Fruit fly (Drosophila melanogaster) whole organism, pupa: Measurements from ENCODE around the gene CG32829.

Source experiments
- CG10348 ChIP-seq: fragments of 200-800 bp; sonication (Bioruptor generic); IDR thresholded peaks from 2 replicates; pipeline ENCODE4 v1.3.6; 2022; ENCODE audit warnings: missing biosample characterization, missing genetic modification characterization
- CG12605 ChIP-seq: fragments of 200-800 bp; sonication (Bioruptor generic); IDR thresholded peaks from 2 replicates; pipeline ENCODE4 v1.3.6; 2022; ENCODE audit warnings: missing biosample characterization, missing genetic modification characterization
- CG13204 ChIP-seq: fragments of 200-800 bp; sonication (Bioruptor generic); optimal IDR thresholded peaks from 2 replicates; lab custom pipeline; 2018; ENCODE audit warnings: missing biosample characterization, mild to moderate bottlenecking, missing genetic modification characterization, moderate library complexity
- CG14655 ChIP-seq: fragments of 200-800 bp; sonication (Bioruptor generic); optimal IDR thresholded peaks from 3 replicates; lab custom pipeline; 2017; ENCODE audit warnings: mild to moderate bottlenecking, missing biosample characterization, missing genetic modification reagents, missing genetic modification characterization
- CG15710 ChIP-seq: fragments of 200-800 bp; sonication (Bioruptor generic); optimal IDR thresholded peaks from 2 replicates; lab custom pipeline; 2018; ENCODE audit warnings: missing biosample characterization, mild to moderate bottlenecking, missing genetic modification characterization, moderate library complexity
- CG17806 ChIP-seq: fragments of 200-800 bp; sonication (Bioruptor generic); optimal IDR thresholded peaks from 2 replicates; lab custom pipeline; 2018; ENCODE audit warnings: missing biosample characterization, mild to moderate bottlenecking, missing genetic modification characterization, moderate library complexity
- CG32121 ChIP-seq: fragments of 200-800 bp; sonication (Bioruptor generic); IDR thresholded peaks from 2 replicates; pipeline ENCODE4 v1.3.6; 2022; ENCODE audit warnings: missing biosample characterization, missing genetic modification characterization
- CG34367 ChIP-seq: fragments of 200-800 bp; sonication (Bioruptor generic); optimal IDR thresholded peaks from 2 replicates; lab custom pipeline; 2018; ENCODE audit warnings: missing biosample characterization, mild to moderate bottlenecking, missing genetic modification characterization
- CG4496 ChIP-seq: fragments of 200-800 bp; sonication (Bioruptor generic); IDR thresholded peaks from 3 replicates; pipeline ENCODE4 v1.3.6; 2022; ENCODE audit warnings: missing biosample characterization, missing genetic modification characterization
- CG8159 ChIP-seq: fragments of 200-800 bp; sonication (Bioruptor generic); optimal IDR thresholded peaks from 3 replicates; lab custom pipeline; 2018; ENCODE audit warnings: missing biosample characterization, mild to moderate bottlenecking, missing genetic modification characterization, moderate library complexity
- CG8301 ChIP-seq: fragments of 200-800 bp; sonication (Bioruptor generic); optimal IDR thresholded peaks from 2 replicates; lab custom pipeline; 2018; ENCODE audit warnings: missing biosample characterization, mild to moderate bottlenecking, missing genetic modification characterization
- CG9948 ChIP-seq: fragments of 200-800 bp; sonication (Bioruptor generic); optimal IDR thresholded peaks from 2 replicates; lab custom pipeline; 2018; ENCODE audit warnings: missing biosample characterization, mild to moderate bottlenecking, missing genetic modification characterization, moderate library complexity
- D1 ChIP-seq: fragments of 200-800 bp; sonication (Bioruptor generic); optimal IDR thresholded peaks from 2 replicates; lab custom pipeline; 2018; ENCODE audit warnings: missing biosample characterization, mild to moderate bottlenecking, missing genetic modification characterization, moderate library complexity
- EcR ChIP-seq: fragments of 200-800 bp; sonication (Bioruptor generic); optimal IDR thresholded peaks from 3 replicates; lab custom pipeline; 2019; ENCODE audit warnings: missing biosample characterization, missing genetic modification characterization, mild to moderate bottlenecking, moderate library complexity, missing genetic modification reagents
- Ets98B ChIP-seq: fragments of 200-800 bp; sonication (Bioruptor generic); IDR thresholded peaks from 2 replicates; pipeline ENCODE4 v1.3.6; 2022; ENCODE audit warnings: missing biosample characterization, missing genetic modification characterization
- Pif1A ChIP-seq: fragments of 200-800 bp; sonication (Bioruptor generic); optimal IDR thresholded peaks from 3 replicates; lab custom pipeline; 2016; ENCODE audit warnings: missing biosample characterization, missing genetic modification characterization
- Pif1B ChIP-seq: fragments of 200-800 bp; sonication (Bioruptor generic); optimal IDR thresholded peaks from 3 replicates; lab custom pipeline; 2016; ENCODE audit warnings: missing biosample characterization, missing genetic modification characterization
- Snoo ChIP-seq: fragments of 200-800 bp; sonication (Bioruptor generic); optimal IDR thresholded peaks from 3 replicates; lab custom pipeline; 2017; ENCODE audit warnings: missing biosample characterization, mild to moderate bottlenecking, missing genetic modification characterization, inconsistent platforms
- fd96Ca ChIP-seq: fragments of 200-800 bp; sonication (Bioruptor generic); IDR thresholded peaks from 3 replicates; pipeline ENCODE4 v1.3.6; 2022; ENCODE audit warnings: missing biosample characterization, missing genetic modification characterization
- gl ChIP-seq: fragments of 200-800 bp; sonication (Bioruptor generic); optimal IDR thresholded peaks from 2 replicates; lab custom pipeline; 2018; ENCODE audit warnings: missing biosample characterization, mild to moderate bottlenecking, missing genetic modification characterization
- rn ChIP-seq: fragments of 200-800 bp; sonication (Bioruptor generic); IDR thresholded peaks from 2 replicates; pipeline ENCODE4 v1.3.6; 2022; ENCODE audit warnings: missing biosample characterization, missing genetic modification characterization

CG32829 gene

dm6 chr2L:6948540-6948942 is 32.3 kb upstream of the CG32829 start, which contains the start of gene ihog:
Gene ihog, minus strand, starts transcription at chr2L:6948808.
- TF ChIP-seq EcR (GFP tag; lab: Kevin White, UChicago) (peak; percentile 58), CG12605 (GFP tag; lab: Robert Waterston, UW) (peak; percentile 42; the same call in 1 of the 2 replicates), CG4496 (no peak), CG34367 (peak; percentile 8)

DNA sequence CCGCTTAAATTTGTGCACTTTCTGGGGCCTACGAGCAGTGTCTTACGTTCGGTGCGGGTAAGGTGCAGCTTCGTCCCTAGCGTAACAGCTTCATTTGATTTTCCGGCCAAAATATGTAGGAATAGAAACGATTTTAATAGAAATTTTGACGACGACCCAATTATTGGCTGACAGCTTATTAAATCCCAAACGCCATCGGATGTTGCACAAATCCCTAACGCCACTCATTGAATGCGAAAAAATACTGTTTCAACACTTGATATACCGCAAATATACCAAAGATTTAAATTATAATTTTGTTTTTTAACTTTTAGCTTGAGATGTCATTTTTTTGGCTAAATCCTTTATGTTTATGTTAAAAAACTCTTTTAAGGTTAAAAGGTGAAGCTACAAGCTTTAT is 28.8 kb upstream of the CG32829 start, which contains the start of gene Fgop2:
Gene Fgop2 (minus strand): TSS at position 202 of the 400 bp plus-strand sequence.
- TF ChIP-seq CG34367 (no peak), CG4496 (no peak), CG17806 (tag; lab: Kevin White, UChicago) (no peak), D1 (tag; lab: Kevin White, UChicago) (no peak), CG10348 (GFP tag; lab: Robert Waterston, UW) (no peak), CG8159 (tag; lab: Kevin White, UChicago) (no peak), CG15710 (tag; lab: Kevin White, UChicago) (no peak), CG8301 (tag; lab: Kevin White, UChicago) (no peak), Snoo (tag; lab: Kevin White, UChicago) (no peak), CG12605 (GFP tag; lab: Robert Waterston, UW) (no peak), Pif1B (GFP tag; lab: Kevin White, UChicago) (no peak)

- TF ChIP-seq EcR (GFP tag; lab: Kevin White, UChicago) (no peak), CG14655 (no peak), CG34367 (no peak), CG10348 (GFP tag; lab: Robert Waterston, UW) (no peak), CG32121 (GFP tag; lab: Robert Waterston, UW) (no peak), D1 (tag; lab: Kevin White, UChicago) (no peak), CG17806 (tag; lab: Kevin White, UChicago) (no peak), CG13204 (no peak), rn (no peak), CG8159 (tag; lab: Kevin White, UChicago) (no peak), fd96Ca (GFP tag; lab: Robert Waterston, UW) (no peak), Pif1B (GFP tag; lab: Kevin White, UChicago) (no peak), Pif1A (GFP tag; lab: Kevin White, UChicago) (no peak), CG12605 (GFP tag; lab: Robert Waterston, UW) (no peak)
These were observed 26.5 kb upstream of the CG32829 start, which contains the start of gene CG18304 for dm6 chr2L:6942714-6943113. Gene CG18304, minus strand, starts transcription at chr2L:6942814.

dm6 chr2L:6941731-6942130 is 25.5 kb upstream of the CG32829 start:
- TF ChIP-seq fd96Ca (GFP tag; lab: Robert Waterston, UW) (no peak), CG13204 (no peak), CG8159 (tag; lab: Kevin White, UChicago) (no peak), Pif1A (GFP tag; lab: Kevin White, UChicago) (no peak), Pif1B (GFP tag; lab: Kevin White, UChicago) (no peak), CG32121 (GFP tag; lab: Robert Waterston, UW) (no peak), D1 (tag; lab: Kevin White, UChicago) (no peak), CG9948 (tag; lab: Kevin White, UChicago) (no peak), CG12605 (GFP tag; lab: Robert Waterston, UW) (no peak), CG17806 (tag; lab: Kevin White, UChicago) (no peak), CG14655 (no peak), CG34367 (no peak), gl (tag; lab: Kevin White, UChicago) (no peak), Ets98B (GFP tag; lab: Robert Waterston, UW) (no peak), CG15710 (tag; lab: Kevin White, UChicago) (no peak), rn (no peak), CG8301 (tag; lab: Kevin White, UChicago) (no peak)

dm6 chr2L:6939698-6940097 is 23.5 kb upstream of the CG32829 start:
- TF ChIP-seq CG32121 (GFP tag; lab: Robert Waterston, UW) (peak; percentile 7; the same call in 1 of the 2 replicates), D1 (tag; lab: Kevin White, UChicago) (no peak)

DNA sequence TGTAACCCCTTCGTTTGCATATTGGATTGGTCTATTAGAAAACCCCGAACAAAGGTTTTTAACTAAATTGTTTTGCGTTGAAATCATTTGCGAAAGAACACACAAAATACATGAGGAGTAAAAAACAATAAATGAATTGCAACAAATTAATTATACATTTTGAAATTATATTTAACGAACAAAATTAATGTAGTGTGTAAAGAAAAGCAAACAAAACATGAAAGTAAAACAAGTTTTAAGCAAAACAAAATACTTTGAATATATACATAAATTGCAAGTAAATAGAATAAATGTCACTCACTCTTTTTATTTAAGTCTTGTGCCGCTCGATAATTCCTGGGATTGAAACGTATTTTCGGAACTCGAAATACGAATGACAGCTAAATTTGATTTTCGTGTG is 15.6 kb upstream of the CG32829 start, which contains the start of gene CG43232:
Gene CG43232 (plus strand): TSS at position 301 of the 400 bp plus-strand sequence.
- TF ChIP-seq Ets98B (GFP tag; lab: Robert Waterston, UW) (no peak), Snoo (tag; lab: Kevin White, UChicago) (no peak), CG13204 (no peak), CG17806 (tag; lab: Kevin White, UChicago) (no peak)

DNA sequence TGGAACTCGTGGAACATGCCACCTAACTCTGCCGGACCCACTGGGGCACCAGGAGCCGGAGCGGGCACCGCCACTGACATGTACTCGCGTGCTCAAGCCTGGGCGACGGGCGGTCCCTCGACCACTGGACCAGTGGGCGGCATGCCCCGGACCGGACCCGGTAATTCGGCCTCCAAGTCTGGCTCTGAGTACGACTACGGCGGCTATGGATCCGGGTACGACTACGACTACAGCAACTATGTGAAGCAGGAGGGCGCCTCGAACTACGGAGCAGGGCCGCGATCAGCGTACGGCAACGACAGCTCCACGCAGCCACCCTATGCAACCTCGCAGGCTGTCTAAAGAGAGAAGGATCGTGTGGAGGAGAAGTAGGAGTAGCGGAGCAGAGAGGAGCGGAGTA is 8.9 kb upstream of the CG32829 start:
- TF ChIP-seq CG8159 (tag; lab: Kevin White, UChicago) (no peak), CG4496 (no peak), CG12605 (GFP tag; lab: Robert Waterston, UW) (no peak), CG9948 (tag; lab: Kevin White, UChicago) (no peak), CG15710 (tag; lab: Kevin White, UChicago) (no peak), EcR (GFP tag; lab: Kevin White, UChicago) (no peak), D1 (tag; lab: Kevin White, UChicago) (no peak), rn (no peak), CG17806 (tag; lab: Kevin White, UChicago) (no peak), CG32121 (GFP tag; lab: Robert Waterston, UW) (no peak), Snoo (tag; lab: Kevin White, UChicago) (no peak), CG14655 (no peak)
